Worm (Caenorhabditis elegans): ENCODE measurements around the gene cnp-2.

The cnp-2 gene

DNA sequence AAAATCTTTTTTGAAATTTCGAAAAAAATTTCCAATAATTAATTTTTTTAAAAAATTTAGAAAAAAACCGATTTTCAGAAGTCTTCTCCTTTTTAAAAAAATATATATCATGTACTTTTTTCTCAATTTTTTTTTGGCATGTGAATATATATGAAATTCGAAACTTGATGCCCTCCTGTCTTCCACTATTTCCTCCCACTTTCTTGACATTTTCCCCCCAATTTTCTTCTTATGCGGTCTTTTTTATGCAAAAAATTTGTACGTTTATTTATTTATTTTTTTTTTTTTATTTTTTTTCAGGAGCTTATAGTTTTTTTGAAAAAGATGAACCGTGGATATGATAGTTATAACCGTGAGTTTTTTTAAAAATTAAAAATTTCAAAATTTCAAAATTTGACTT, at the start of gene cnp-2:
Gene cnp-2, plus strand, starts transcription at position 301 of the 400 bp plus-strand sequence.
- TF ChIP-seq hlh-1 (tag; optimal IDR thresholded peaks at IDR 0.05) (no peak), lin-32 (GFP tag; optimal IDR thresholded peaks at IDR 0.05) (no peak), lin-13 (tag; optimal IDR thresholded peaks at IDR 0.05) (no peak), mep-1 (tag; optimal IDR thresholded peaks at IDR 0.05) (no peak), nhr-28 (tag; optimal IDR thresholded peaks at IDR 0.05) (no peak), snpc-4 (tag; optimal IDR thresholded peaks at IDR 0.05) (no peak), pha-4 (tag; optimal IDR thresholded peaks at IDR 0.05) (no peak)

DNA sequence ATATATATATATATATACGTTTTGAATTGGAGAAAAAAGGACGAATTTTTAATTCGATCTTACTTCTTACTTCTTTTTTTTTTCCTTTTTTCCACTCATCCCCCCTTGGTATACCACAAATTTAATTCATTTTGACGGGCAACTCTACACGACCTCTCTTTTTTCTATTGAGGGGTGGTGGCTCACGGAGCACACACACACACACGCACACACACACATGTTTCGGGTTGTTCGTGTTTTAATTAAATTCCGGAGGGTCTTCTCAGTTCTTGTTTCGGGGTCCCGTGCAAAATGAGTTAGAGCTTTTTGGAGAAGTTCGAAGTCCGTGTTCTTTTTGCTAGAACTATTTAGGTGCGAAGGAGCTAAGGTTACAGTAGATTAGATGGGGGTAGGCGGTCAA, 49.1 kb upstream of the cnp-2 start:
- peak; percentile 86 for TF ChIP-seq ces-1 (GFP tag; optimal IDR thresholded peaks at IDR 0.05)
- TF ChIP-seq cnd-1 (tag; optimal IDR thresholded peaks at IDR 0.05) = no peak
- no peak for TF ChIP-seq ztf-11 (tag; optimal IDR thresholded peaks at IDR 0.05)

- TF ChIP-seq nhr-12 (tag; optimal IDR thresholded peaks at IDR 0.05) (no peak), cnd-1 (tag; optimal IDR thresholded peaks at IDR 0.05) (no peak), elt-1 (tag; optimal IDR thresholded peaks at IDR 0.05; ENCODE audit: borderline replicate concordance, insufficient read depth) (no peak), nhr-28 (tag; optimal IDR thresholded peaks at IDR 0.05) (no peak), elt-3 (tag; optimal IDR thresholded peaks at IDR 0.05) (no peak), ceh-83 (GFP tag; optimal IDR thresholded peaks at IDR 0.05) (no peak), M03D4.4 (tag; optimal IDR thresholded peaks at IDR 0.05) (no peak), ceh-39 (tag; optimal IDR thresholded peaks at IDR 0.05) (no peak), ham-2 (GFP tag; optimal IDR thresholded peaks at IDR 0.05) (no peak), lin-13 (tag; optimal IDR thresholded peaks at IDR 0.05) (no peak), nhr-2 (tag; optimal IDR thresholded peaks at IDR 0.05) (no peak), mep-1 (tag; optimal IDR thresholded peaks at IDR 0.05) (no peak), mls-2 (tag; optimal IDR thresholded peaks at IDR 0.05) (no peak), tbx-8 (GFP tag; optimal IDR thresholded peaks at IDR 0.05) (no peak), sptf-1 (tag; optimal IDR thresholded peaks at IDR 0.05) (no peak), bed-3 (GFP tag; optimal IDR thresholded peaks at IDR 0.05) (no peak), lsy-2 (tag; optimal IDR thresholded peaks at IDR 0.05) (no peak), lin-32 (GFP tag; optimal IDR thresholded peaks at IDR 0.05) (no peak), pha-4 (tag; optimal IDR thresholded peaks at IDR 0.05) (no peak)
Observed at ce11 chrII:12715757-12716350, 44.7 kb upstream of the cnp-2 start.

DNA sequence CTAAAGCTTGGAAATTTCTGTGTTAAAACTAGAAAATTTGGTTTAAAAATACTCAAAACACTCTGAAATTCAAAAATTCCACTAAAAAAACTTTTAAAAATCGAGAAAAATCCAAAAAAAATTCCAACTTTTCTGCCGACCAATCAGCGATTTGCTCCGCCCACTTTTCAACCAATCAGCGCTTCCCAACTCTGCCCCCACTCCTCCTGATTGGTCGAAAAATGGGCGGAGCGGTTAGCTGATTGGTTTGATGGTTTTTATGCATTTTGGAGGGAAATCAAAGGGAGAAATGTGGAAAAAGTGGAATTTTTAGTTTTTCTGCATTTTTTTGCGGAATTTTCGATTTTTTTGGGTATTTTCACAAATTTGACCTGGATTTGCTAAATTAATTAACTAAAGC, 38.5 kb upstream of the cnp-2 start:
- TF ChIP-seq lin-13 (tag; optimal IDR thresholded peaks at IDR 0.05) (no peak), unc-62 (GFP tag; optimal IDR thresholded peaks at IDR 0.05) (no peak), nhr-237 (tag; optimal IDR thresholded peaks at IDR 0.05) (no peak), nhr-28 (tag; optimal IDR thresholded peaks at IDR 0.05) (no peak), nhr-76 (tag; optimal IDR thresholded peaks at IDR 0.05) (no peak), elt-3 (tag; optimal IDR thresholded peaks at IDR 0.05) (no peak), ceh-39 (tag; optimal IDR thresholded peaks at IDR 0.05) (no peak), nhr-2 (tag; optimal IDR thresholded peaks at IDR 0.05) (no peak), blmp-1 (tag; optimal IDR thresholded peaks at IDR 0.05) (no peak), M03D4.4 (tag; optimal IDR thresholded peaks at IDR 0.05) (no peak), mls-2 (tag; optimal IDR thresholded peaks at IDR 0.05) (no peak), mep-1 (tag; optimal IDR thresholded peaks at IDR 0.05) (no peak), mab-5 (tag; optimal IDR thresholded peaks at IDR 0.05) (no peak), bed-3 (GFP tag; optimal IDR thresholded peaks at IDR 0.05) (no peak), zip-8 (tag; optimal IDR thresholded peaks at IDR 0.05) (no peak), elt-1 (tag; optimal IDR thresholded peaks at IDR 0.05; ENCODE audit: borderline replicate concordance, insufficient read depth) (no peak)

DNA sequence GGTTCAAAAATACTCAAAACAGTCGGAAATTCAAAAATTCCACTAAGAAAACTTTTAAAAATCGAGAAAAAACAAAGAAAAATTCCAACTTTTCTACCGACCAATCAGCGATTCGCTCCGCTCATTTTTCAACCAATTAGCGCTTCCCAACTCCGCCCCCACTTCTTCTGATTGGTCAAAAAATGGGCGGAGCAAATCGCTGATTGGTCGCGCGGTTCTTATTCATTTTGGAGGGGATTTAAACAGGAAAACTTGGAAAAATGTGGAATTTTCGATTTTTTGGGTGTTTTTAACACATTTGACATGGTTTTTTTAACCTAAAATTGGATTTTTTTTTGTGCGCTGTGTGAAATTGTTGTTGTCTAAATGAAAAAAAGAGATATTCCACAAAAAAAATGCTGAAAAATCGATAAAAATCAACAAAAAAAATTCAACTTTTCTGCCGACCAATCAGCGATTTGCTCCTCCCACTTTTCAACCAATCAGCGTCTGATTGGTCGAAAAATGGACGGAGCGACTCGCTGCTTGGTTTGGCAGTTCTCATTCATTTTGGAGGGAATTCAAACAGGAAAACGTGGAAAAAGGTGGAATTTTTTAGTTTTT, 37.8 kb upstream of the cnp-2 start:
- no peak for TF ChIP-seq lin-13 (tag; optimal IDR thresholded peaks at IDR 0.05)
- TF ChIP-seq unc-120 (tag; optimal IDR thresholded peaks at IDR 0.05; ENCODE audit: poor library complexity, severe bottlenecking) = no peak
- no peak for TF ChIP-seq ham-2 (GFP tag; optimal IDR thresholded peaks at IDR 0.05)
- TF ChIP-seq elt-3 (tag; optimal IDR thresholded peaks at IDR 0.05) = no peak
- no peak for TF ChIP-seq sem-2 (GFP tag; optimal IDR thresholded peaks at IDR 0.05)
- no peak for TF ChIP-seq blmp-1 (tag; optimal IDR thresholded peaks at IDR 0.05)
- TF ChIP-seq nhr-76 (tag; optimal IDR thresholded peaks at IDR 0.05) = no peak
- no peak for TF ChIP-seq ceh-39 (tag; optimal IDR thresholded peaks at IDR 0.05)
- no peak for TF ChIP-seq sptf-1 (tag; optimal IDR thresholded peaks at IDR 0.05)
- no peak for TF ChIP-seq unc-62 (GFP tag; optimal IDR thresholded peaks at IDR 0.05)
